Fruit fly (Drosophila melanogaster) whole organism, pupa: ENCODE results near the gene CG46317.

Experiments
- CG10348 ChIP-seq: fragments of 200-800 bp; sonication (Bioruptor generic); IDR thresholded peaks from 2 replicates; pipeline ENCODE4 v1.3.6; 2022; ENCODE audit warnings: missing biosample characterization, missing genetic modification characterization
- CG12605 ChIP-seq: fragments of 200-800 bp; sonication (Bioruptor generic); IDR thresholded peaks from 2 replicates; pipeline ENCODE4 v1.3.6; 2022; ENCODE audit warnings: missing biosample characterization, missing genetic modification characterization
- CG15710 ChIP-seq: fragments of 200-800 bp; sonication (Bioruptor generic); optimal IDR thresholded peaks from 2 replicates; lab custom pipeline; 2018; ENCODE audit warnings: missing biosample characterization, mild to moderate bottlenecking, missing genetic modification characterization, moderate library complexity
- Pif1A ChIP-seq: fragments of 200-800 bp; sonication (Bioruptor generic); optimal IDR thresholded peaks from 3 replicates; lab custom pipeline; 2016; ENCODE audit warnings: missing biosample characterization, missing genetic modification characterization

DNA sequence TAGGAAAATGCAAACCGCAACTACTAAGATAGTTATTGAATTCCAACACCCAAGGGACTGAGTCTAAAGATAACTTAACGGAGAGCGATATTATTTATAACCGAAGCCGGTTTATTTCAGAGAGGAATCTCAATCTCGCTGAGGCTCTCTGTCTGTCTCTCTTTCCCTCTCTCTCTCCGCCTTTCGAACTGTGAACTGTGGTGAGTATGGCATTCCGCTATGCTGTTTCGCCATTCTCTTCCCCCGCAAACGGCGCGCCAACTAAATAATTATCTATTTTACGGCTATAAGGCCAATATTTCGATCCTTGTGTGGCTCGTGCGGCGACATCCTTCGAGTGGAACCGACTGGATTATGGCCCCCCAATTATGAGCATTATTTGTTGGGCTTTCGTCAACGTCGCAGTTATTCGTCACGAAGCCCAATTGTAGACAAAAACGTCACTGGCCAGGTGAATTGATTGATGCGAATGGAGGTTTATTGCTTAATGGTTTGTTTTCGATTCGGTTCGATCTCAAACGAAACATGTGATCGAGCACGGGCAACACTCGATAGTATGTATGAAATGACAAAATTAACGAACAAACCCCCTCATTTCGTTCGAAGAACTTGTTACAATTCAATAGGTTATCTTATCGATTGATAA is 48.8 kb upstream of the CG46317 start:
- TF ChIP-seq CG12605 (GFP tag; lab: Robert Waterston, UW) (0 out of 2 replicates have a peak, but pooled peaks have one; percentile 17), Pif1A (GFP tag; lab: Kevin White, UChicago) (no peak), CG15710 (tag; lab: Kevin White, UChicago) (no peak), CG10348 (GFP tag; lab: Robert Waterston, UW) (no peak)
